Worm (Caenorhabditis elegans): ENCODE results near the gene R11F4.1.

Gene R11F4.1

DNA sequence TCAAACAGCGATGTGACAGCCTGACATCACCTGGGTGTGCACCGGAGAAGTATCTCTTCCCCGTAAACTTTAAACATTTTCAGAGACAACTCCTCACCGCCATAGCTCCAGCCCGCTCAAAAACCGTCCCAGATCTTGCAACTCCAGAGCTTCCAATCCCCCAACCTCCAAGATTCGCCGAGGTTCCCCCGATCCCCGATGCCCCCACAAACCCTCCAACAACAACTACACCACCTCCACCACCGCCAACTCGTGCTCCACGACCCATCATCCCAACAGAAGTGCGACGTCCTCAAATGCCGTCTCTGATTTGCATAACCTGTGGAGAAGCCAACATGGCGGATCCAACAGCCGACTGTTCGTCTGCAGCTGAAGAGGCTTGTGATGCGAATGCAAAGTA lies 20.7 kb upstream of the R11F4.1 start:
- TF ChIP-seq ceh-13 (GFP tag; optimal IDR thresholded peaks at IDR 0.05), result no peak
- no peak for TF ChIP-seq pes-1 (GFP tag; IDR thresholded peaks at IDR 0.05)
- TF ChIP-seq scrt-1 (GFP tag; IDR thresholded peaks at IDR 0.05), result no peak
- no peak for TF ChIP-seq F13C5.2 (tag; optimal IDR thresholded peaks at IDR 0.05)
- no peak for TF ChIP-seq hmg-4 (GFP tag; optimal IDR thresholded peaks at IDR 0.05)
- no peak for TF ChIP-seq ceh-36 (tag; optimal IDR thresholded peaks at IDR 0.05)
- no peak for TF ChIP-seq tbx-11 (GFP tag; IDR thresholded peaks at IDR 0.05)
- no peak for TF ChIP-seq flt-1 (GFP tag; IDR thresholded peaks at IDR 0.05)
- no peak for TF ChIP-seq ama-1 (optimal IDR thresholded peaks at IDR 0.05)
- no peak for TF ChIP-seq aly-1 (tag; optimal IDR thresholded peaks at IDR 0.05)
- TF ChIP-seq hmbx-1 (tag; optimal IDR thresholded peaks at IDR 0.05), result no peak
- TF ChIP-seq hnd-1 (tag; optimal IDR thresholded peaks at IDR 0.05), result no peak
- no peak for TF ChIP-seq ets-7 (tag; optimal IDR thresholded peaks at IDR 0.05)

DNA sequence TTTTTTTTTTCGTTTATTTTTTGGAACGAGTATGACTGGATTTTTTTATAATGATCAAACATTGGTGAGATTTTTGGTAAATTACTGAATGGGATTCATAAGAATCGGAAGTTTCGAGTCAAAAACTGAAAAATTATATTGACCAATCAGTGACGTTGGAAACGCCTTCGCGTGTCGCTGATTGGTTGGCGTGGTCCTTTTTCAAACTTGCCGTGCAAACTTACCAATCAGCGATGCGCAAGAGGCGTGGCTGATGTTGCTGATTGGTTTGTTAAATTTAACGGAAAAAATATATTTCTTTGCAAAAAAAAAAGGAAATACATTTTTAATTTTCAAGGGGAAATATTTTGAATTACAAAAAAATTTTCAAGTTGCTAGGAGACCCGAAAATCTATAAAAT lies 17.0 kb upstream of the R11F4.1 start:
- no peak for TF ChIP-seq pes-1 (GFP tag; IDR thresholded peaks at IDR 0.05)
- TF ChIP-seq flt-1 (GFP tag; IDR thresholded peaks at IDR 0.05), result no peak
- no peak for TF ChIP-seq ama-1 (optimal IDR thresholded peaks at IDR 0.05)
- no peak for TF ChIP-seq hmbx-1 (tag; optimal IDR thresholded peaks at IDR 0.05)
- TF ChIP-seq ceh-13 (GFP tag; optimal IDR thresholded peaks at IDR 0.05), result no peak
- TF ChIP-seq ets-7 (tag; optimal IDR thresholded peaks at IDR 0.05), result no peak
- no peak for TF ChIP-seq F13C5.2 (tag; optimal IDR thresholded peaks at IDR 0.05)

DNA sequence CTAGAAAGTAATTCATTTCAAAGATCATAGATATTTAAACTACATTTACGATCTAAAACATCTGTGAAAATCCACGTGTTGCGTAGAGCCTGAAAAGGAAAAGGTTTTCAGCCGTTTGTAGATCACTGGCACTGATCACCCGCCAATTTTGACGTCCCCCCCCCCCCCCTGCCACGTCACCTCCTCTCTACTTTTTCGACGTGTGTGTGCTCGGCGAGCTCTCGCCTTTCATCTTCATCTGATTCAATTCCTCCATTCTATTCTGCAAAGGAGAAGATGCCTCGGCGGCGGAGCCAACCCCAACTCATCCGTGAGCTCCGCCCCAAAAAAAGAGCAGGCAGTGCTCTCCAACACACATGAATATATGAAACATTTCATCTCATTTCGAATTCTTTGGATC lies 10.6 kb upstream of the R11F4.1 start:
- TF ChIP-seq ceh-13 (GFP tag; optimal IDR thresholded peaks at IDR 0.05) (no peak), F13C5.2 (tag; optimal IDR thresholded peaks at IDR 0.05) (no peak), hnd-1 (tag; optimal IDR thresholded peaks at IDR 0.05) (no peak), tbx-37 (GFP tag; conservative IDR thresholded peaks at IDR 0.05) (no peak), aly-1 (tag; optimal IDR thresholded peaks at IDR 0.05) (no peak), scrt-1 (GFP tag; IDR thresholded peaks at IDR 0.05) (no peak), hmg-4 (GFP tag; optimal IDR thresholded peaks at IDR 0.05) (no peak), flt-1 (GFP tag; IDR thresholded peaks at IDR 0.05) (no peak), ama-1 (optimal IDR thresholded peaks at IDR 0.05) (no peak)

DNA sequence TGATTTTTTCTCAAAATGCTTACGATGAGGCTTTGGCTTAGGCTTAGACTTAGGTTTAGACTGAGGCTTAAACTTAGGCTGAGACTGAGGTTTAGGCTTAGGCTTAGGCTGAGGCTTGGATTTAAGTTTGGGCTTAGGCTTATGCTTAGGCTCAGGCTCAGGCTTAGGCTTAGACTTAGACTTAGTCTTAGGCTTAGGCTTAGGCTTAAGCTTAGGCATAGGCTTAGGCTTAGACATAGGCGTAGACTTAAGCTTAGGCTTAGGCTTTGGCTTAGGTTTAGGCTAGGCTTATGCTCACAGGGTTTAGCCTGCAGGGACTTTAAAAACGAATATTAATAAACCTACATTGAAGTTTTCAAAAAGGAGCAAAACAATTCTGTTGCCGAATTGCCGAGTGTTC lies 9.8 kb upstream of the R11F4.1 start:
- TF ChIP-seq tbx-11 (GFP tag; IDR thresholded peaks at IDR 0.05) (no peak), ceh-36 (tag; optimal IDR thresholded peaks at IDR 0.05) (peak; percentile 73)

DNA sequence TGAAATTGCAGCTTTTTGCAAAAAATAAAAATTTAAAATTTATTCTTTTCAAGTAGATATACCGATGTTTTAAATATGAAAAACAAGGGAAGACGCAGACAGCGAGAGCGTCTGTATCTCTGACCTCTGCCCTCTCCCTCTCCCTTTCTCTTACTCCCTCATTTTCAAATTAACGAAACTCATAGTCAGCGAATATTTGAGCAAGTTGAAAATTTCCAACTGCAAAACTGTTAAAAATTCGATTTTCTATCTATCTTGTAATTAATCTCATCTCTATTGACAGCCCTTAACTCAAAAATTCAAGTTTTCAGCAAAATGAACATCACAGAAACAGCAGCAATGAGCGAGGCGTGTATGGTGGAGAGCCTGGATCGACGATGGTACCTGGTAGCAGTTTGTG lies 9.0 kb upstream of the R11F4.1 start, which contains the start of gene R11F4.2:
TSS of gene R11F4.2 (plus strand) at position 301 of the 400 bp plus-strand sequence.
- TF ChIP-seq flt-1 (GFP tag; IDR thresholded peaks at IDR 0.05) (no peak), tra-4 (tag; optimal IDR thresholded peaks at IDR 0.05) (no peak)

DNA sequence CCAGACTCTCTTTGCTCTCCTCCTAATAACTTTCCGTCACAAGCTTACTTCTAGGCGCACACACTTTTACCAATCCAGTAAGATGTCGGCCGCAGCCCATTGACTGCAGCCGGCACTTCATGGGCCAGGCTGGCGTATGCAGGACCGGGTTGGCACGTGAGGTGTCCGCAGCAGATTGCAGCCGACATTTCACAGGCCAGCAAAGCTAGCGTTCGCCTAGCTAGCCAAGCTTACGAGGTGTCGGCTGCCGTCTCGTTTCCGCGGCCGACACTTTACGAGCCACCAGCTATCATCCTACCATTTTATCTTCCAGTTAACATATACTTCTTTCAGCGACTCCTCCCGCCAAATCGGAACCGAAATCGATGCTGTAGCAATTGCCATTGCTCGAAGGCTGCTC lies 6.1 kb upstream of the R11F4.1 start:
- TF ChIP-seq sea-1 (GFP tag; conservative IDR thresholded peaks at IDR 0.05), result no peak

DNA sequence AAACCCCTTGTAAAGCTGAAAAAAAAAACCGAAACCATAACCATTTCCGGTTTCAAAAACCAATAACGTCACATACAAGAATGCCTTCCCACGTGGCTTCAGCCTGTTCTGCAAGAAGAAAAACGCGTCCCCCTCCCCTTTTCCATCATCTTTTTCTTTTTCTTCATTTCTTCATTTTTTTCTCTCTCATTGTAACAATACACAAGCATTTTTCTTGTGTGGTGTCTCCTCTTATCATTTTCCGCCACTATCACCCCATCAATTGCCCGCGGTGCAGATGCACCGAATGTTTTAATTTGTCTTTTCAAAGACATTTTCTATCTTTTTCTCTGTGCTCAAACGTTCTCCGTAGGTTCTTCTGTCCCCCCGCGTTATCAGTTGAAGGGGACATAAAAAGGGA lies 2.5 kb upstream of the R11F4.1 start:
- TF ChIP-seq hmg-4 (GFP tag; optimal IDR thresholded peaks at IDR 0.05) (no peak), ama-1 (optimal IDR thresholded peaks at IDR 0.05) (no peak), scrt-1 (GFP tag; IDR thresholded peaks at IDR 0.05) (no peak), hnd-1 (tag; optimal IDR thresholded peaks at IDR 0.05) (no peak), tra-4 (tag; optimal IDR thresholded peaks at IDR 0.05) (no peak), ceh-36 (tag; optimal IDR thresholded peaks at IDR 0.05) (no peak), flt-1 (GFP tag; IDR thresholded peaks at IDR 0.05) (no peak)

DNA sequence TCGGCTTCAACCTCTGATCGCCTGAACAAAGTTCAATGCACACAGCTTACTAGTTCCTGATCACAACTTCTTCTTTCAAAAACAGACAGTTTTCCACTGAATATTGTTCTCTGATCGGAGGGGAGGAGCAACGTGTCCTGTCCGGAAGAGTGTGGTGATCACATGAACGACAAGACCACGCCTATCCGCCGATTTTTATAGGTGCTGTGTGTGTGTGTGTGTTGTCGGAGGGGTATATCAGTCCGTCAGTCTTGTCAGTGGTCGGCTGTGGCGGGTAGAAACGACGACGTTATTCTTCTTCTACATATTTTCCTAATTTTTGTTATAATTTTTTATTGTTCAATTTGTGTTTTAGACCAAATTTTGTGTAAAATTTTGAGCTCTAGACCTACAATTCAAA lies 940 bp upstream of the R11F4.1 start:
- TF ChIP-seq aly-1 (tag; optimal IDR thresholded peaks at IDR 0.05) (no peak), tbx-37 (GFP tag; conservative IDR thresholded peaks at IDR 0.05) (no peak), flt-1 (GFP tag; IDR thresholded peaks at IDR 0.05) (no peak), tbx-11 (GFP tag; IDR thresholded peaks at IDR 0.05) (no peak), scrt-1 (GFP tag; IDR thresholded peaks at IDR 0.05) (no peak), ceh-36 (tag; optimal IDR thresholded peaks at IDR 0.05) (no peak), hmg-4 (GFP tag; optimal IDR thresholded peaks at IDR 0.05) (no peak), F13C5.2 (tag; optimal IDR thresholded peaks at IDR 0.05) (no peak), ceh-13 (GFP tag; optimal IDR thresholded peaks at IDR 0.05) (no peak), pes-1 (GFP tag; IDR thresholded peaks at IDR 0.05) (no peak), ama-1 (optimal IDR thresholded peaks at IDR 0.05) (no peak), hnd-1 (tag; optimal IDR thresholded peaks at IDR 0.05) (no peak), hmbx-1 (tag; optimal IDR thresholded peaks at IDR 0.05) (no peak), tra-4 (tag; optimal IDR thresholded peaks at IDR 0.05) (no peak)

DNA sequence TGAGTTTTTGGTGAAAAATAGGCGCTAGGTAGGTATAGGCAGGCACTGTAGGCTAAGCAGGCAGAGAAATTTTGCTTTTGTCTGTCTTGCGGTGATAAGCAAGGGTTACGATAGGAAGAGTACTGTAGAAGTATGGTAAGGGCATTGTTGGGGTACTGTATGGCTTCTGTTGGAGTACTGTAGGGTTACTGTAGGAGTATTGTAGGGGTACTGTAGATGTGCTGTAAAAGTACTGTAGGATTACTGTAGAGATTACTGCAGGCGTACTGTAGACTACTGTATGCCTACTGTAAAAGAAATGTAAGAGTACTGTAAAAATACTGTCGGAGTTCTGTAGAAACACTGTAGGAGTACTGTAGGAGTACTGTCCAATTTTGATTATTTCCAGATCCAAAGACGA lies 772 bp downstream of the R11F4.1 start:
- no peak for TF ChIP-seq ceh-13 (GFP tag; optimal IDR thresholded peaks at IDR 0.05)
- TF ChIP-seq pes-1 (GFP tag; IDR thresholded peaks at IDR 0.05), result no peak
- no peak for TF ChIP-seq tbx-37 (GFP tag; conservative IDR thresholded peaks at IDR 0.05)
- no peak for TF ChIP-seq ets-7 (tag; optimal IDR thresholded peaks at IDR 0.05)
- no peak for TF ChIP-seq hmg-4 (GFP tag; optimal IDR thresholded peaks at IDR 0.05)
- TF ChIP-seq ceh-36 (tag; optimal IDR thresholded peaks at IDR 0.05), result no peak
- no peak for TF ChIP-seq sea-1 (GFP tag; conservative IDR thresholded peaks at IDR 0.05)

Data from whole organism, early embryonic.